Fruit fly (Drosophila melanogaster) whole organism, embryonic: ENCODE measurements around the gene RpS28a.
A peak's percentile ranks its signal among the peaks of the same experiment; 100 is the strongest.

Experiments used
- ATbp ChIP-seq: fragments of 200-800 bp; sonication (Bioruptor generic); optimal IDR thresholded peaks from 2 replicates; lab custom pipeline; 2017; ENCODE audit warnings: missing biosample characterization, mild to moderate bottlenecking, missing genetic modification characterization, missing genetic modification reagents
- Atf3 ChIP-seq: fragments of 200-800 bp; sonication (Bioruptor generic); optimal IDR thresholded peaks from 3 replicates; lab custom pipeline; 2016; ENCODE audit warnings: missing biosample characterization, missing genetic modification characterization
- CG10321 ChIP-seq: fragments of 200-800 bp; sonication (Bioruptor generic); IDR thresholded peaks from 2 replicates; pipeline ENCODE4 v1.3.6; 2022; ENCODE audit warnings: missing biosample characterization, missing genetic modification characterization
- CG10565 ChIP-seq: fragments of 200-800 bp; sonication (Bioruptor generic); optimal IDR thresholded peaks from 3 replicates; lab custom pipeline; 2016; ENCODE audit warnings: missing biosample characterization, mild to moderate bottlenecking, missing genetic modification characterization
- CG11504 ChIP-seq: fragments of 200-800 bp; sonication (Bioruptor generic); optimal IDR thresholded peaks from 3 replicates; lab custom pipeline; 2019; ENCODE audit warnings: missing biosample characterization, mild to moderate bottlenecking, missing genetic modification characterization, moderate library complexity
- CG11695 ChIP-seq: fragments of 200-800 bp; sonication (Bioruptor generic); IDR thresholded peaks from 3 replicates; pipeline ENCODE4 v1.3.6; 2022; ENCODE audit warnings: missing biosample characterization, missing genetic modification characterization
- CG11696 ChIP-seq: fragments of 200-800 bp; sonication (Bioruptor generic); IDR thresholded peaks from 2 replicates; pipeline ENCODE4 v1.3.6; 2022; ENCODE audit warnings: missing biosample characterization, missing genetic modification characterization
- CG11723 ChIP-seq: fragments of 200-800 bp; sonication (Bioruptor generic); optimal IDR thresholded peaks from 2 replicates; lab custom pipeline; 2017; ENCODE audit warnings: missing biosample characterization, mild to moderate bottlenecking, missing genetic modification characterization
- CG13123 ChIP-seq: fragments of 200-800 bp; sonication (Bioruptor generic); optimal IDR thresholded peaks from 2 replicates; lab custom pipeline; 2016; ENCODE audit warnings: missing biosample characterization, missing genetic modification characterization
- CG13624 ChIP-seq: fragments of 200-800 bp; sonication (Bioruptor generic); optimal IDR thresholded peaks from 2 replicates; lab custom pipeline; 2016; ENCODE audit warnings: missing biosample characterization, missing genetic modification characterization
- CG14860 ChIP-seq: fragments of 200-800 bp; sonication (Bioruptor generic); IDR thresholded peaks from 3 replicates; pipeline ENCODE4 v1.3.6; 2022; ENCODE audit warnings: missing biosample characterization, missing genetic modification characterization; ENCODE audit not compliant: partially characterized antibody
- CG14965 ChIP-seq: fragments of 200-800 bp; sonication (Bioruptor generic); optimal IDR thresholded peaks from 2 replicates; lab custom pipeline; 2016; ENCODE audit warnings: missing biosample characterization, missing genetic modification characterization, borderline replicate concordance
- CG16863 ChIP-seq: fragments of 200-800 bp; sonication (Bioruptor generic); optimal IDR thresholded peaks from 3 replicates; lab custom pipeline; 2016; ENCODE audit warnings: missing biosample characterization, missing genetic modification characterization
- CG2120 ChIP-seq: fragments of 200-800 bp; sonication (Bioruptor generic); optimal IDR thresholded peaks from 3 replicates; lab custom pipeline; 2016; ENCODE audit warnings: missing biosample characterization, missing genetic modification characterization
- CG3995 ChIP-seq: fragments of 200-800 bp; sonication (Bioruptor generic); optimal IDR thresholded peaks from 3 replicates; lab custom pipeline; 2016; ENCODE audit warnings: missing biosample characterization, missing genetic modification characterization
- CG6765 ChIP-seq: fragments of 200-800 bp; sonication (Bioruptor generic); optimal IDR thresholded peaks from 3 replicates; lab custom pipeline; 2017; ENCODE audit warnings: missing biosample characterization, mild to moderate bottlenecking, missing genetic modification characterization
- CG7745 ChIP-seq: fragments of 200-800 bp; sonication (Bioruptor generic); optimal IDR thresholded peaks from 2 replicates; lab custom pipeline; 2018; ENCODE audit warnings: missing biosample characterization, mild to moderate bottlenecking, missing genetic modification characterization, moderate library complexity
- CG8478 ChIP-seq: fragments of >200 bp; optimal IDR thresholded peaks from 2 replicates; lab custom pipeline; 2018
- CG9215 ChIP-seq: fragments of 200-800 bp; sonication (Bioruptor generic); IDR thresholded peaks from 2 replicates; pipeline ENCODE4 v1.3.6; 2022; ENCODE audit warnings: missing biosample characterization, missing genetic modification characterization
- ERR ChIP-seq: fragments of 200-800 bp; sonication (Bioruptor generic); optimal IDR thresholded peaks from 2 replicates; lab custom pipeline; 2016; ENCODE audit warnings: missing biosample characterization, missing genetic modification characterization
- Hey ChIP-seq: fragments of 200-800 bp; sonication (Bioruptor generic); optimal IDR thresholded peaks from 3 replicates; lab custom pipeline; 2018; ENCODE audit warnings: missing biosample characterization, mild to moderate bottlenecking, missing genetic modification characterization
- HmgZ ChIP-seq: fragments of 200-800 bp; sonication (Bioruptor generic); optimal IDR thresholded peaks from 2 replicates; lab custom pipeline; 2018; ENCODE audit warnings: missing biosample characterization, mild to moderate bottlenecking, missing genetic modification characterization
- NfI ChIP-seq: fragments of 200-800 bp; sonication (Bioruptor generic); optimal IDR thresholded peaks from 3 replicates; lab custom pipeline; 2018; ENCODE audit warnings: missing biosample characterization, mild to moderate bottlenecking, missing genetic modification characterization, moderate library complexity
- Pdp1 ChIP-seq, 2 experiments: fragments of 200-800 bp; sonication (Bioruptor generic); optimal IDR thresholded peaks; 3 replicates each; lab custom pipeline; 2016; ENCODE audit warnings: missing biosample characterization in 2 of 2, missing genetic modification characterization in 2 of 2, mild to moderate bottlenecking in 1 of 2, moderate library complexity in 1 of 2
- Rx ChIP-seq: fragments of 200-800 bp; sonication (Bioruptor generic); IDR thresholded peaks from 2 replicates; pipeline ENCODE4 v1.3.6; 2022; ENCODE audit warnings: missing biosample characterization, missing genetic modification characterization
- Trl ChIP-seq, 3 experiments: fragments of >200 bp in 2 of 3; fragments of 200-800 bp in 1 of 3; sonication (Bioruptor generic) in 1 of 3; optimal IDR thresholded peaks; 2 replicates in 1 of 3; 3 replicates in 2 of 3; lab custom pipeline; 2016 to 2017; ENCODE audit warnings: missing biosample characterization in 1 of 3, missing genetic modification characterization in 1 of 3
- ato ChIP-seq: fragments of 200-800 bp; sonication (Bioruptor generic); IDR thresholded peaks from 2 replicates; pipeline ENCODE4 v1.3.6; 2022; ENCODE audit warnings: missing biosample characterization, missing genetic modification characterization; ENCODE audit not compliant: partially characterized antibody
- br ChIP-seq: fragments of >200 bp; optimal IDR thresholded peaks from 2 replicates; lab custom pipeline; 2017
- caup ChIP-seq: fragments of 200-800 bp; sonication (Bioruptor generic); optimal IDR thresholded peaks from 3 replicates; lab custom pipeline; 2017; ENCODE audit warnings: missing biosample characterization, mild to moderate bottlenecking, missing genetic modification characterization, moderate library complexity; ENCODE audit not compliant: severe bottlenecking
- crp ChIP-seq, 2 experiments: fragments of 200-800 bp; sonication (Bioruptor generic); optimal IDR thresholded peaks; 2 replicates in 1 of 2; 3 replicates in 1 of 2; lab custom pipeline; 2017; ENCODE audit warnings: missing biosample characterization in 2 of 2, missing genetic modification characterization in 2 of 2, mild to moderate bottlenecking in 1 of 2, moderate library complexity in 1 of 2
- disco-r ChIP-seq: fragments of 200-800 bp; sonication (Bioruptor generic); optimal IDR thresholded peaks from 2 replicates; lab custom pipeline; 2016; ENCODE audit warnings: missing biosample characterization, missing genetic modification characterization
- fd64A ChIP-seq: fragments of 200-800 bp; sonication (Bioruptor generic); optimal IDR thresholded peaks from 3 replicates; lab custom pipeline; 2018; ENCODE audit warnings: missing biosample characterization, mild to moderate bottlenecking, missing genetic modification characterization
- gcm ChIP-seq: fragments of 200-800 bp; sonication (Bioruptor generic); optimal IDR thresholded peaks from 2 replicates; lab custom pipeline; 2019; ENCODE audit warnings: missing biosample characterization, mild to moderate bottlenecking, missing genetic modification characterization, moderate library complexity
- gsb-n ChIP-seq: fragments of 200-800 bp; sonication (Bioruptor generic); optimal IDR thresholded peaks from 3 replicates; lab custom pipeline; 2018; ENCODE audit warnings: missing biosample characterization, mild to moderate bottlenecking, missing genetic modification characterization
- jigr1 ChIP-seq: fragments of 200-800 bp; sonication (Bioruptor generic); IDR thresholded peaks from 3 replicates; pipeline ENCODE4 v1.3.6; 2022; ENCODE audit warnings: missing biosample characterization, missing genetic modification characterization
- ken ChIP-seq: fragments of 200-800 bp; sonication (Bioruptor generic); IDR thresholded peaks from 3 replicates; pipeline ENCODE4 v1.3.6; 2022; ENCODE audit warnings: missing biosample characterization, missing genetic modification characterization
- lbe ChIP-seq: fragments of 200-800 bp; sonication (Bioruptor generic); optimal IDR thresholded peaks from 2 replicates; lab custom pipeline; 2016; ENCODE audit warnings: missing biosample characterization, mild to moderate bottlenecking, missing genetic modification characterization
- lov ChIP-seq, 2 experiments: fragments of 200-800 bp in 1 of 2; fragments of >200 bp in 1 of 2; sonication (Bioruptor generic) in 1 of 2; IDR thresholded peaks in 1 of 2; optimal IDR thresholded peaks in 1 of 2; 2 replicates in 1 of 2; 3 replicates in 1 of 2; pipeline versions ENCODE4 v1.3.6 to Lab custom; 2017 to 2022; ENCODE audit warnings: missing biosample characterization in 1 of 2, missing genetic modification characterization in 1 of 2
- maf-S ChIP-seq: fragments of 200-800 bp; sonication (Bioruptor generic); optimal IDR thresholded peaks from 2 replicates; lab custom pipeline; 2016; ENCODE audit warnings: missing biosample characterization, missing genetic modification characterization
- odd ChIP-seq: fragments of 200-800 bp; sonication (Bioruptor generic); optimal IDR thresholded peaks from 2 replicates; lab custom pipeline; 2017; ENCODE audit warnings: missing biosample characterization, mild to moderate bottlenecking, missing genetic modification characterization
- pfk ChIP-seq: fragments of 200-800 bp; sonication (Bioruptor generic); optimal IDR thresholded peaks from 2 replicates; lab custom pipeline; 2018; ENCODE audit warnings: missing biosample characterization, mild to moderate bottlenecking, missing genetic modification characterization, moderate library complexity
- schlank ChIP-seq: fragments of 200-800 bp; sonication (Bioruptor generic); optimal IDR thresholded peaks from 2 replicates; lab custom pipeline; 2018; ENCODE audit warnings: missing biosample characterization, mild to moderate bottlenecking, missing genetic modification characterization
- seq ChIP-seq: fragments of 200-800 bp; sonication (Bioruptor generic); IDR thresholded peaks from 2 replicates; pipeline ENCODE4 v1.3.6; 2022; ENCODE audit warnings: missing biosample characterization, missing genetic modification characterization
- sna ChIP-seq: fragments of 200-800 bp; sonication (Bioruptor generic); IDR thresholded peaks from 2 replicates; pipeline ENCODE4 v1.3.6; 2022; ENCODE audit warnings: missing biosample characterization, missing genetic modification characterization; ENCODE audit not compliant: partially characterized antibody
- so ChIP-seq: fragments of 200-800 bp; sonication (Bioruptor generic); IDR thresholded peaks from 3 replicates; pipeline ENCODE4 v1.3.6; 2022; ENCODE audit warnings: missing biosample characterization, missing genetic modification characterization
- tx ChIP-seq: fragments of 200-800 bp; sonication (Bioruptor generic); optimal IDR thresholded peaks from 2 replicates; lab custom pipeline; 2016; ENCODE audit warnings: missing biosample characterization, missing genetic modification characterization
- wor ChIP-seq: fragments of 200-800 bp; sonication (Bioruptor generic); IDR thresholded peaks from 2 replicates; pipeline ENCODE4 v1.3.6; 2022; ENCODE audit warnings: missing biosample characterization, missing genetic modification characterization
- zen ChIP-seq: fragments of 200-800 bp; sonication (Bioruptor generic); optimal IDR thresholded peaks from 3 replicates; lab custom pipeline; 2018; ENCODE audit warnings: missing biosample characterization, mild to moderate bottlenecking, missing genetic modification characterization, moderate library complexity
- zfh2 ChIP-seq: fragments of 200-800 bp; sonication (Bioruptor generic); optimal IDR thresholded peaks from 2 replicates; lab custom pipeline; 2016; ENCODE audit warnings: missing biosample characterization, missing genetic modification characterization

Gene RpS28a

DNA sequence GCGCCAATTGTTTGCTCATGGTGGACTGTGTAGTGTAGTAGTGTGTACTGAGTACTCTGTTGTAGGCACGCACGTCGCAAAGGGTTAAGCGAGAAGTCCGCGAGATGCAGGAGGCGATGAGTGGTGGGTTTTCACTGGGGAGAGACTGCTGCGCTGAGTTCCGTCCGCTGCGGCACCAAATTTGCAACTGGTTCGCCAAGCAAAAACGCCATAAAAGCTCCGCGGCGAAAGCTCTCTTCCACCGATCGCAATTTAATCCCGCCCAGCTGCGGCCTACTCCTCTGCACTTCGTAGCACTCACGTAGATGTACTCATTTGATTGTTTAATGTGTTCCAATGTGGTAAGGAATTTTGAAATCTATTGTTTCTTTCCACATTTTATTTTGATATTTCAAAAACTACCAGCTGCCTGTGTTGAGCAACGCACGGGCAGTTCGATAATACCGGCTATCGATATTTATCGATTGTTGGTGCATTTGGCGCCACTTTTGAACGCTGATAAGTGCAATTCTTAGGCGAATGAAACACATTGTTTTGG lies 7.4 kb downstream of the RpS28a start, which contains the start of gene CG7920 (continued):
- TF ChIP-seq Pdp1 (GFP tag; optimal IDR thresholded peaks at IDR 0.05; lab: Kevin White, UChicago) (peak in 1 of 2 experiments; percentile 10), schlank (tag; lab: Kevin White, UChicago) (no peak), Atf3 (no peak), so (GFP tag; lab: Robert Waterston, UW) (no peak), ATbp (GFP tag; lab: Kevin White, UChicago) (no peak), jigr1 (no peak), CG11695 (GFP tag; lab: Robert Waterston, UW) (no peak), CG9215 (GFP tag; lab: Robert Waterston, UW) (no peak), CG10321 (GFP tag; lab: Robert Waterston, UW) (0 out of 2 replicates have a peak, but pooled peaks have one; percentile 27), wor (GFP tag; lab: Robert Waterston, UW) (no peak), CG2120 (GFP tag; lab: Kevin White, UChicago) (peak; percentile 54), CG13624 (GFP tag; lab: Kevin White, UChicago) (peak; percentile 79), fd64A (GFP tag; lab: Kevin White, UChicago) (no peak), maf-S (GFP tag; lab: Kevin White, UChicago) (peak; percentile 10), CG11504 (tag; lab: Kevin White, UChicago) (no peak), gcm (GFP tag; lab: Kevin White, UChicago) (peak; percentile 4), CG11696 (GFP tag; lab: Robert Waterston, UW) (no peak), CG14965 (no peak), CG3995 (GFP tag; lab: Kevin White, UChicago) (no peak), CG13123 (GFP tag; lab: Kevin White, UChicago) (no peak), lov (optimal IDR thresholded peaks at IDR 0.05; lab: Kevin White, UChicago) (no peak), lov (GFP tag; IDR thresholded peaks at IDR 0.05; lab: Robert Waterston, UW) (no peak), CG7745 (tag; lab: Kevin White, UChicago) (no peak), CG16863 (no peak), tx (GFP tag; lab: Kevin White, UChicago) (no peak), odd (GFP tag; lab: Kevin White, UChicago) (peak; percentile 37), Rx (GFP tag; lab: Robert Waterston, UW) (no peak), pfk (GFP tag; lab: Kevin White, UChicago) (no peak), NfI (GFP tag; lab: Kevin White, UChicago) (peak; percentile 25), CG10565 (GFP tag; lab: Kevin White, UChicago) (no peak), Trl (optimal IDR thresholded peaks at IDR 0.05; lab: Kevin White, UChicago) (no peak), Trl (GFP tag; optimal IDR thresholded peaks at IDR 0.05; lab: Kevin White, UChicago) (no peak), ato (GFP tag; lab: Robert Waterston, UW) (peak; percentile 61; the same call in 1 of the 2 replicates), br (no peak), gsb-n (tag; lab: Kevin White, UChicago) (no peak), crp (GFP tag; optimal IDR thresholded peaks at IDR 0.05; lab: Kevin White, UChicago) (peak in 1 of 2 experiments; percentile 55), caup (peak; percentile 52), CG6765 (peak; percentile 72), zen (no peak), CG8478 (lab: Kevin White, UChicago) (no peak), sna (GFP tag; lab: Robert Waterston, UW) (peak; percentile 83), seq (no peak), disco-r (no peak), CG11723 (GFP tag; lab: Kevin White, UChicago) (no peak), CG14860 (peak; percentile 53; the same call in 2 of the 3 replicates), lbe (GFP tag; lab: Kevin White, UChicago) (peak; percentile 55), zfh2 (GFP tag; lab: Kevin White, UChicago) (peak; percentile 51), ken (GFP tag; lab: Robert Waterston, UW) (no peak), Hey (tag; lab: Kevin White, UChicago) (no peak), ERR (GFP tag; lab: Kevin White, UChicago) (no peak), HmgZ (tag; lab: Kevin White, UChicago) (peak; percentile 68)
